Worm (Caenorhabditis elegans) whole organism, L3 larva: Measurements from ENCODE around the gene chil-23.

Experiments
- ama-1 ChIP-seq: fragments of 150-350 bp; optimal IDR thresholded peaks from 2 replicates; lab custom pipeline; 2018
- ceh-16 ChIP-seq: sonication (generic microtip); optimal IDR thresholded peaks from 2 replicates; lab custom pipeline; 2017; ENCODE audit warnings: missing biosample characterization, missing genetic modification characterization
- ceh-9 ChIP-seq: sonication (generic microtip); optimal IDR thresholded peaks from 2 replicates; lab custom pipeline; 2018; ENCODE audit warnings: missing biosample characterization, missing genetic modification characterization
- elt-2 ChIP-seq: sonication (generic microtip); optimal IDR thresholded peaks from 2 replicates; lab custom pipeline; 2016; ENCODE audit warnings: missing genetic modification reagents, mild to moderate bottlenecking, missing genetic modification characterization, missing compliant biosample characterization
- snpc-4 ChIP-seq: fragments of 150-350 bp; optimal IDR thresholded peaks from 2 replicates; lab custom pipeline; 2014; ENCODE audit warnings: missing biosample characterization, missing genetic modification characterization
- unc-62 ChIP-seq: fragments of 150-350 bp; sonication (generic microtip); optimal IDR thresholded peaks from 4 replicates; lab custom pipeline; 2014; ENCODE audit warnings: missing biosample characterization, missing genetic modification reagents, missing genetic modification characterization
- ztf-11 ChIP-seq: fragments of 150-350 bp; optimal IDR thresholded peaks from 2 replicates; lab custom pipeline; 2014; ENCODE audit warnings: missing biosample characterization, missing genetic modification characterization

DNA sequence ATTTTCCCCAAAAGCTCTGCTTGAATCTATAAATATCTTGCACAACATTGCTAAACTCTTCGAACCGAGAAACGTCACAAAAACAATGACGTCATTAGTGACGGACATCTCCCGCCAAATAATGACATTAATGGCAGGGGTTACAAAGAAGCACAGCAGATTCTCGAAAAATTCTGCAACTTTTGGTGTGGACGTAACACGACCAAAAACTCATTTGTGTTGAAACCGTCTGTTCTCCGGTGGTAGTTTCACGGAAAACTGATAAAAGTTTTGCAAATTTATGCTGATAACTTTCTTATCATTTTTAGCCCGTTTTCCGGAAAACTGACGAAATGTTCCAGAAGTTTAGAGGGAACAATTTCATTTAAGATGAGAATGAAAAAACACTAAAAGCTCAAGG is 30.2 kb upstream of the chil-23 start:
- TF ChIP-seq ceh-16 (no peak), snpc-4 (no peak), elt-2 (tag; lab: Kevin White, UChicago) (peak; percentile 79), unc-62 (no peak), ceh-9 (tag; lab: Kevin White, UChicago) (no peak), ama-1 (no peak), ztf-11 (tag; lab: Kevin White, UChicago) (no peak)
